Worm (Caenorhabditis elegans): ENCODE measurements around the gene ippk-1.
A peak's percentile ranks its signal among the peaks of the same experiment; 100 is the strongest.

ippk-1 gene

ce11 chrII:12042108-12042960, at the start of gene ippk-1:
Gene ippk-1, plus strand, starts transcription at chrII:12042910.
- TF ChIP-seq ref-1 (GFP tag; conservative IDR thresholded peaks at IDR 0.05): 0 out of 2 replicates have a peak, but pooled peaks have one; percentile 24
- TF ChIP-seq ztf-29 (GFP tag; IDR thresholded peaks at IDR 0.05): no peak
- TF ChIP-seq klf-2 (GFP tag; conservative IDR thresholded peaks at IDR 0.05): peak; percentile 72
- peak; percentile 68 for TF ChIP-seq T22C8.4 (GFP tag; IDR thresholded peaks at IDR 0.05)
- no peak for TF ChIP-seq tab-1 (GFP tag; IDR thresholded peaks at IDR 0.05)
- TF ChIP-seq flt-1 (GFP tag; IDR thresholded peaks at IDR 0.05): no peak; the same call in none of the 2 replicates
- TF ChIP-seq ztf-23 (GFP tag; IDR thresholded peaks at IDR 0.05): peak; percentile 66; the same call in 1 of the 2 replicates
- peak; percentile 78 for TF ChIP-seq cog-1 (tag; optimal IDR thresholded peaks at IDR 0.05)
- TF ChIP-seq med-1 (GFP tag; optimal IDR thresholded peaks at IDR 0.05; ENCODE audit: insufficient read depth): no peak

- TF ChIP-seq flt-1 (GFP tag; IDR thresholded peaks at IDR 0.05): no peak
- no peak for TF ChIP-seq ztf-23 (GFP tag; IDR thresholded peaks at IDR 0.05)
- TF ChIP-seq med-1 (GFP tag; optimal IDR thresholded peaks at IDR 0.05; ENCODE audit: insufficient read depth): no peak
- TF ChIP-seq klf-2 (GFP tag; conservative IDR thresholded peaks at IDR 0.05): no peak
- TF ChIP-seq tab-1 (GFP tag; IDR thresholded peaks at IDR 0.05): no peak
- TF ChIP-seq T22C8.4 (GFP tag; IDR thresholded peaks at IDR 0.05): no peak
- no peak for TF ChIP-seq ref-1 (GFP tag; conservative IDR thresholded peaks at IDR 0.05)
- TF ChIP-seq ztf-29 (GFP tag; IDR thresholded peaks at IDR 0.05): no peak
- no peak for TF ChIP-seq cog-1 (tag; optimal IDR thresholded peaks at IDR 0.05)
Measured at ce11 chrII:11994940-11995339, 47.8 kb upstream of the ippk-1 start.

ce11 chrII:11998903-11999302, 43.8 kb upstream of the ippk-1 start, which contains the start of gene Y17G7B.23:
Gene Y17G7B.23, plus strand, starts transcription at chrII:11999203.
- TF ChIP-seq ref-1 (GFP tag; conservative IDR thresholded peaks at IDR 0.05) (no peak), med-1 (GFP tag; optimal IDR thresholded peaks at IDR 0.05; ENCODE audit: insufficient read depth) (no peak), ztf-29 (GFP tag; IDR thresholded peaks at IDR 0.05) (no peak), ztf-23 (GFP tag; IDR thresholded peaks at IDR 0.05) (no peak), tab-1 (GFP tag; IDR thresholded peaks at IDR 0.05) (no peak), klf-2 (GFP tag; conservative IDR thresholded peaks at IDR 0.05) (no peak), T22C8.4 (GFP tag; IDR thresholded peaks at IDR 0.05) (no peak), flt-1 (GFP tag; IDR thresholded peaks at IDR 0.05) (no peak), cog-1 (tag; optimal IDR thresholded peaks at IDR 0.05) (no peak)

- TF ChIP-seq med-1 (GFP tag; optimal IDR thresholded peaks at IDR 0.05; ENCODE audit: insufficient read depth) (no peak), ztf-29 (GFP tag; IDR thresholded peaks at IDR 0.05) (no peak)
Measured at ce11 chrII:12005981-12006380, 36.7 kb upstream of the ippk-1 start.

ce11 chrII:12006575-12007098, 36.1 kb upstream of the ippk-1 start, which contains the start of gene mcm-2:
Gene mcm-2, minus strand, starts transcription at chrII:12006625.
- TF ChIP-seq ztf-23 (GFP tag; IDR thresholded peaks at IDR 0.05): 0 out of 2 replicates have a peak, but pooled peaks have one; percentile 25
- no peak for TF ChIP-seq tab-1 (GFP tag; IDR thresholded peaks at IDR 0.05)

- TF ChIP-seq ztf-29 (GFP tag; IDR thresholded peaks at IDR 0.05) (no peak), klf-2 (GFP tag; conservative IDR thresholded peaks at IDR 0.05) (no peak), med-1 (GFP tag; optimal IDR thresholded peaks at IDR 0.05; ENCODE audit: insufficient read depth) (no peak), T22C8.4 (GFP tag; IDR thresholded peaks at IDR 0.05) (no peak), cog-1 (tag; optimal IDR thresholded peaks at IDR 0.05) (no peak), tab-1 (GFP tag; IDR thresholded peaks at IDR 0.05) (no peak), flt-1 (GFP tag; IDR thresholded peaks at IDR 0.05) (no peak), ref-1 (GFP tag; conservative IDR thresholded peaks at IDR 0.05) (no peak), ztf-23 (GFP tag; IDR thresholded peaks at IDR 0.05) (no peak)
Measured at ce11 chrII:12008772-12009171, 33.9 kb upstream of the ippk-1 start, which contains the start of gene glb-29. Gene glb-29, plus strand, starts transcription at chrII:12009072.

- TF ChIP-seq med-1 (GFP tag; optimal IDR thresholded peaks at IDR 0.05; ENCODE audit: insufficient read depth): no peak
- no peak for TF ChIP-seq ztf-23 (GFP tag; IDR thresholded peaks at IDR 0.05)
- no peak for TF ChIP-seq tab-1 (GFP tag; IDR thresholded peaks at IDR 0.05)
- TF ChIP-seq ztf-29 (GFP tag; IDR thresholded peaks at IDR 0.05): no peak
- TF ChIP-seq flt-1 (GFP tag; IDR thresholded peaks at IDR 0.05): no peak
- TF ChIP-seq T22C8.4 (GFP tag; IDR thresholded peaks at IDR 0.05): no peak
- TF ChIP-seq klf-2 (GFP tag; conservative IDR thresholded peaks at IDR 0.05): no peak
- no peak for TF ChIP-seq cog-1 (tag; optimal IDR thresholded peaks at IDR 0.05)
- no peak for TF ChIP-seq ref-1 (GFP tag; conservative IDR thresholded peaks at IDR 0.05)
Measured at ce11 chrII:12023315-12023878, 19.3 kb upstream of the ippk-1 start, which contains the start of gene Y17G7B.12. Gene Y17G7B.12, plus strand, starts transcription at chrII:12023861.

ce11 chrII:12027697-12028245, 14.9 kb upstream of the ippk-1 start, which contains the start of gene Y17G7B.8:
Gene Y17G7B.8, minus strand, starts transcription at chrII:12027747.
- TF ChIP-seq tab-1 (GFP tag; IDR thresholded peaks at IDR 0.05) (no peak), cog-1 (tag; optimal IDR thresholded peaks at IDR 0.05) (no peak), T22C8.4 (GFP tag; IDR thresholded peaks at IDR 0.05) (no peak), ztf-23 (GFP tag; IDR thresholded peaks at IDR 0.05) (no peak), ztf-29 (GFP tag; IDR thresholded peaks at IDR 0.05) (no peak), klf-2 (GFP tag; conservative IDR thresholded peaks at IDR 0.05) (no peak), ref-1 (GFP tag; conservative IDR thresholded peaks at IDR 0.05) (no peak), med-1 (GFP tag; optimal IDR thresholded peaks at IDR 0.05; ENCODE audit: insufficient read depth) (no peak)

- TF ChIP-seq T22C8.4 (GFP tag; IDR thresholded peaks at IDR 0.05): 0 out of 2 replicates have a peak, but pooled peaks have one; percentile 17
- TF ChIP-seq tab-1 (GFP tag; IDR thresholded peaks at IDR 0.05): no peak
Measured at ce11 chrII:12028707-12029106, 14.0 kb upstream of the ippk-1 start.

Data from whole organism, midembryonic.